Worm (Caenorhabditis elegans) whole organism, L4/young adult: ENCODE measurements around the gene T26C5.3.

Source experiments
- W03F9.2 ChIP-seq: fragments of 150-350 bp; optimal IDR thresholded peaks from 2 replicates; lab custom pipeline; 2014; ENCODE audit warnings: missing biosample characterization, missing genetic modification characterization
- him-1 ChIP-seq: sonication (generic microtip); optimal IDR thresholded peaks from 2 replicates; lab custom pipeline; 2016; ENCODE audit warnings: missing genotype, missing genetic modification reagents, missing genetic modification characterization, missing compliant biosample characterization

DNA sequence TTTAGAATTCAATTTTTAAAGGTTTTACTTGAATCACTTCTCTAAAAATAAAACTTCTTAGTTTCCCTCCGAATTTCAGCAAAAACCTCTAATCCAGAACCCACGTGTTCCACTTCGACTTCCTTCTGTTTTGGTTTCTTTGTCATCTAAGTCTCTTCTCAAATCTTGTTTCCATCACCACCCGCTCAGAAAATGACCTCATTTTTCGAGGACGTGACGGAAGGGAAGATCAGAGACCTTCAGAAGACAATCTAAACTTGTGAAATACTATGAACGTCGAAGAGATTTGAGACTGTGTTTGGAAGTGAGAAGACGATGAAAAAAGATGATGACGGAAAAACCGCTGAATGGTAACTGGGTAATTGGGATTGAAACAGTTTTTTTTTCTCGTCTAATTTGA, 46.7 kb upstream of the T26C5.3 start:
- no peak for TF ChIP-seq W03F9.2
- no peak for TF ChIP-seq him-1
